Fruit fly (Drosophila melanogaster) whole organism, embryonic: ENCODE results near the gene Lamtor3.

ENCODE experiments used
- ATbp ChIP-seq: fragments of 200-800 bp; sonication (Bioruptor generic); optimal IDR thresholded peaks from 2 replicates; lab custom pipeline; 2017; ENCODE audit warnings: missing biosample characterization, mild to moderate bottlenecking, missing genetic modification characterization, missing genetic modification reagents
- Antp ChIP-seq: fragments of 200-800 bp; sonication (Bioruptor generic); optimal IDR thresholded peaks from 3 replicates; lab custom pipeline; 2016; ENCODE audit warnings: missing biosample characterization, missing genetic modification characterization
- Blimp-1 ChIP-seq: fragments of 200-800 bp; sonication (Bioruptor generic); optimal IDR thresholded peaks from 3 replicates; lab custom pipeline; 2018; ENCODE audit warnings: missing biosample characterization, missing genetic modification characterization, mild to moderate bottlenecking, moderate library complexity, missing genetic modification reagents
- CG10274 ChIP-seq: fragments of 200-800 bp; sonication (Bioruptor generic); optimal IDR thresholded peaks from 3 replicates; lab custom pipeline; 2017; ENCODE audit warnings: missing biosample characterization, mild to moderate bottlenecking, missing genetic modification characterization
- CG10959 ChIP-seq: fragments of 200-800 bp; sonication (Bioruptor generic); IDR thresholded peaks from 2 replicates; pipeline ENCODE4 v1.3.6; 2022; ENCODE audit warnings: missing biosample characterization, missing genetic modification characterization
- CG12219 ChIP-seq: fragments of 200-800 bp; sonication (Bioruptor generic); optimal IDR thresholded peaks from 3 replicates; lab custom pipeline; 2018; ENCODE audit warnings: missing biosample characterization, mild to moderate bottlenecking, missing genetic modification characterization
- CG16813 ChIP-seq: fragments of 200-800 bp; sonication (Bioruptor generic); IDR thresholded peaks from 3 replicates; pipeline ENCODE4 v1.3.6; 2022; ENCODE audit warnings: missing biosample characterization, missing genetic modification characterization; ENCODE audit not compliant: partially characterized antibody
- CG17385 ChIP-seq: fragments of 200-800 bp; sonication (Bioruptor generic); optimal IDR thresholded peaks from 3 replicates; lab custom pipeline; 2018; ENCODE audit warnings: missing biosample characterization, mild to moderate bottlenecking, missing genetic modification characterization
- CG17568 ChIP-seq: fragments of 200-800 bp; sonication (Bioruptor generic); optimal IDR thresholded peaks from 2 replicates; lab custom pipeline; 2018; ENCODE audit warnings: missing biosample characterization, mild to moderate bottlenecking, missing genetic modification characterization, moderate library complexity
- CG32767 ChIP-seq: fragments of 200-800 bp; sonication (Bioruptor generic); IDR thresholded peaks from 2 replicates; pipeline ENCODE4 v1.3.6; 2022; ENCODE audit warnings: missing biosample characterization, missing genetic modification characterization
- CG7556 ChIP-seq: fragments of 200-800 bp; sonication (Bioruptor generic); optimal IDR thresholded peaks from 2 replicates; lab custom pipeline; 2017; ENCODE audit warnings: missing biosample characterization, mild to moderate bottlenecking, missing genetic modification characterization
- CG7928 ChIP-seq: fragments of 200-800 bp; sonication (Bioruptor generic); optimal IDR thresholded peaks from 2 replicates; lab custom pipeline; 2017; ENCODE audit warnings: missing biosample characterization, mild to moderate bottlenecking, missing genetic modification characterization
- CG8089 ChIP-seq: fragments of 200-800 bp; sonication (Bioruptor generic); optimal IDR thresholded peaks from 3 replicates; lab custom pipeline; 2016; ENCODE audit warnings: missing biosample characterization, missing genetic modification characterization
- CG8944 ChIP-seq: fragments of 200-800 bp; sonication (Bioruptor generic); optimal IDR thresholded peaks from 3 replicates; lab custom pipeline; 2016; ENCODE audit warnings: missing biosample characterization, missing genetic modification characterization
- CG9797 ChIP-seq: fragments of 200-800 bp; sonication (Bioruptor generic); optimal IDR thresholded peaks from 3 replicates; lab custom pipeline; 2018; ENCODE audit warnings: missing biosample characterization, mild to moderate bottlenecking, missing genetic modification characterization
- CTCF ChIP-seq: fragments of 200-800 bp; sonication (Bioruptor generic); optimal IDR thresholded peaks from 2 replicates; lab custom pipeline; 2017; ENCODE audit warnings: missing biosample characterization, mild to moderate bottlenecking, missing genetic modification characterization, moderate library complexity
- CkIIα-i1 ChIP-seq: fragments of 200-800 bp; sonication (Bioruptor generic); IDR thresholded peaks from 2 replicates; pipeline ENCODE4 v1.3.6; 2022; ENCODE audit warnings: missing biosample characterization, missing genetic modification characterization
- D19A ChIP-seq: fragments of 200-800 bp; optimal IDR thresholded peaks from 3 replicates; lab custom pipeline; 2019; ENCODE audit warnings: missing biosample characterization, mild to moderate bottlenecking, missing genetic modification characterization, moderate library complexity
- Dref ChIP-seq: fragments of 200-800 bp; sonication (Bioruptor generic); IDR thresholded peaks from 2 replicates; pipeline ENCODE4 v1.3.6; 2022; ENCODE audit warnings: missing biosample characterization, missing genetic modification characterization
- H2.0 ChIP-seq: fragments of 200-800 bp; sonication (Bioruptor generic); IDR thresholded peaks from 2 replicates; pipeline ENCODE4 v1.3.6; 2022; ENCODE audit warnings: missing biosample characterization, missing genetic modification characterization
- Lhr ChIP-seq: fragments of 200-800 bp; sonication (Bioruptor generic); optimal IDR thresholded peaks from 3 replicates; lab custom pipeline; 2017; ENCODE audit warnings: mild to moderate bottlenecking, missing biosample characterization, missing genetic modification reagents, missing genetic modification characterization
- Mad ChIP-seq: fragments of 200-800 bp; sonication (Bioruptor generic); optimal IDR thresholded peaks from 2 replicates; lab custom pipeline; 2016; ENCODE audit warnings: missing biosample characterization, missing genetic modification characterization
- Mes4 ChIP-seq: fragments of 200-800 bp; sonication (Bioruptor generic); optimal IDR thresholded peaks from 2 replicates; lab custom pipeline; 2016; ENCODE audit warnings: missing biosample characterization, missing genetic modification characterization
- Rx ChIP-seq: fragments of 200-800 bp; sonication (Bioruptor generic); IDR thresholded peaks from 2 replicates; pipeline ENCODE4 v1.3.6; 2022; ENCODE audit warnings: missing biosample characterization, missing genetic modification characterization
- Trl ChIP-seq, 3 experiments: fragments of >200 bp in 2 of 3; fragments of 200-800 bp in 1 of 3; sonication (Bioruptor generic) in 1 of 3; optimal IDR thresholded peaks; 2 replicates in 1 of 3; 3 replicates in 2 of 3; lab custom pipeline; 2016 to 2017; ENCODE audit warnings: missing biosample characterization in 1 of 3, missing genetic modification characterization in 1 of 3
- al ChIP-seq: fragments of 200-800 bp; sonication (Bioruptor generic); IDR thresholded peaks from 2 replicates; pipeline ENCODE4 v1.3.6; 2022; ENCODE audit warnings: missing biosample characterization, missing genetic modification characterization
- bigmax ChIP-seq: fragments of 200-800 bp; sonication (Bioruptor generic); optimal IDR thresholded peaks from 2 replicates; lab custom pipeline; 2018; ENCODE audit warnings: missing biosample characterization, mild to moderate bottlenecking, missing genetic modification characterization
- btn ChIP-seq: fragments of 200-800 bp; sonication (Bioruptor generic); optimal IDR thresholded peaks from 2 replicates; lab custom pipeline; 2016; ENCODE audit warnings: missing biosample characterization, missing genetic modification characterization
- cas ChIP-seq: fragments of 200-800 bp; sonication (Bioruptor generic); IDR thresholded peaks from 2 replicates; pipeline ENCODE4 v1.3.6; 2022; ENCODE audit warnings: missing biosample characterization, missing genetic modification characterization
- chinmo ChIP-seq: fragments of 200-800 bp; sonication (Bioruptor generic); IDR thresholded peaks from 4 replicates; pipeline ENCODE4 v1.3.6; 2022; ENCODE audit warnings: missing biosample characterization, missing genetic modification characterization; ENCODE audit not compliant: partially characterized antibody
- chn ChIP-seq: fragments of 200-800 bp; sonication (Bioruptor generic); optimal IDR thresholded peaks from 2 replicates; lab custom pipeline; 2016; ENCODE audit warnings: missing biosample characterization, missing genetic modification characterization
- crc ChIP-seq: fragments of 200-800 bp; sonication (Bioruptor generic); optimal IDR thresholded peaks from 2 replicates; lab custom pipeline; 2016; ENCODE audit warnings: missing biosample characterization, missing genetic modification characterization
- crp ChIP-seq, 2 experiments: fragments of 200-800 bp; sonication (Bioruptor generic); optimal IDR thresholded peaks; 2 replicates in 1 of 2; 3 replicates in 1 of 2; lab custom pipeline; 2017; ENCODE audit warnings: missing biosample characterization in 2 of 2, missing genetic modification characterization in 2 of 2, mild to moderate bottlenecking in 1 of 2, moderate library complexity in 1 of 2
- da ChIP-seq: fragments of 200-800 bp; sonication (Bioruptor generic); optimal IDR thresholded peaks from 2 replicates; lab custom pipeline; 2016; ENCODE audit warnings: missing biosample characterization, missing genetic modification characterization
- ewg ChIP-seq: fragments of 200-800 bp; sonication (Bioruptor generic); optimal IDR thresholded peaks from 3 replicates; lab custom pipeline; 2017; ENCODE audit warnings: mild to moderate bottlenecking, missing biosample characterization, missing genetic modification reagents, missing genetic modification characterization
- fu2 ChIP-seq: fragments of 200-800 bp; sonication (Bioruptor generic); optimal IDR thresholded peaks from 2 replicates; lab custom pipeline; 2016; ENCODE audit warnings: missing biosample characterization, missing genetic modification characterization
- her ChIP-seq: fragments of 200-800 bp; sonication (Bioruptor generic); optimal IDR thresholded peaks from 2 replicates; lab custom pipeline; 2016; ENCODE audit warnings: missing biosample characterization, missing genetic modification characterization
- inv ChIP-seq: fragments of 200-800 bp; sonication (Bioruptor generic); IDR thresholded peaks from 2 replicates; pipeline ENCODE4 v1.3.6; 2022; ENCODE audit warnings: missing biosample characterization, missing genetic modification characterization; ENCODE audit not compliant: partially characterized antibody
- maf-S ChIP-seq: fragments of 200-800 bp; sonication (Bioruptor generic); optimal IDR thresholded peaks from 2 replicates; lab custom pipeline; 2016; ENCODE audit warnings: missing biosample characterization, missing genetic modification characterization
- nmo ChIP-seq: fragments of 200-800 bp; sonication (Bioruptor generic); optimal IDR thresholded peaks from 2 replicates; lab custom pipeline; 2018; ENCODE audit warnings: missing biosample characterization, mild to moderate bottlenecking, missing genetic modification characterization, moderate library complexity
- onecut ChIP-seq: fragments of 200-800 bp; sonication (Bioruptor generic); IDR thresholded peaks from 2 replicates; pipeline ENCODE4 v1.3.6; 2022; ENCODE audit warnings: missing biosample characterization, missing genetic modification characterization
- otp ChIP-seq: fragments of 200-800 bp; sonication (Bioruptor generic); IDR thresholded peaks from 3 replicates; pipeline ENCODE4, ENCODE4 v1.3.6; 2022; ENCODE audit warnings: missing biosample characterization, missing genetic modification characterization
- pfk ChIP-seq: fragments of 200-800 bp; sonication (Bioruptor generic); optimal IDR thresholded peaks from 2 replicates; lab custom pipeline; 2018; ENCODE audit warnings: missing biosample characterization, mild to moderate bottlenecking, missing genetic modification characterization, moderate library complexity
- pho ChIP-seq: fragments of 200-800 bp; sonication (Bioruptor generic); optimal IDR thresholded peaks from 2 replicates; lab custom pipeline; 2016; ENCODE audit warnings: missing biosample characterization, missing genetic modification characterization
- run ChIP-seq: fragments of 200-800 bp; sonication (Bioruptor generic); optimal IDR thresholded peaks from 3 replicates; lab custom pipeline; 2018; ENCODE audit warnings: missing biosample characterization, mild to moderate bottlenecking, missing genetic modification characterization
- sc ChIP-seq, 3 experiments: fragments of >200 bp in 2 of 3; fragments of 200-800 bp in 1 of 3; sonication (Bioruptor generic) in 1 of 3; optimal IDR thresholded peaks; 2 replicates in 2 of 3; 3 replicates in 1 of 3; lab custom pipeline; 2017; ENCODE audit warnings: mild to moderate bottlenecking in 1 of 3, missing biosample characterization in 1 of 3, missing genetic modification characterization in 1 of 3, missing genetic modification reagents in 1 of 3
- sd ChIP-seq: fragments of 200-800 bp; sonication (Bioruptor generic); optimal IDR thresholded peaks from 3 replicates; lab custom pipeline; 2018; ENCODE audit warnings: missing biosample characterization, mild to moderate bottlenecking, missing genetic modification characterization, moderate library complexity
- tgo ChIP-seq: fragments of 200-800 bp; sonication (Bioruptor generic); IDR thresholded peaks from 3 replicates; pipeline ENCODE4 v1.3.6; 2022; ENCODE audit warnings: missing biosample characterization, missing genetic modification characterization

Gene Lamtor3

DNA sequence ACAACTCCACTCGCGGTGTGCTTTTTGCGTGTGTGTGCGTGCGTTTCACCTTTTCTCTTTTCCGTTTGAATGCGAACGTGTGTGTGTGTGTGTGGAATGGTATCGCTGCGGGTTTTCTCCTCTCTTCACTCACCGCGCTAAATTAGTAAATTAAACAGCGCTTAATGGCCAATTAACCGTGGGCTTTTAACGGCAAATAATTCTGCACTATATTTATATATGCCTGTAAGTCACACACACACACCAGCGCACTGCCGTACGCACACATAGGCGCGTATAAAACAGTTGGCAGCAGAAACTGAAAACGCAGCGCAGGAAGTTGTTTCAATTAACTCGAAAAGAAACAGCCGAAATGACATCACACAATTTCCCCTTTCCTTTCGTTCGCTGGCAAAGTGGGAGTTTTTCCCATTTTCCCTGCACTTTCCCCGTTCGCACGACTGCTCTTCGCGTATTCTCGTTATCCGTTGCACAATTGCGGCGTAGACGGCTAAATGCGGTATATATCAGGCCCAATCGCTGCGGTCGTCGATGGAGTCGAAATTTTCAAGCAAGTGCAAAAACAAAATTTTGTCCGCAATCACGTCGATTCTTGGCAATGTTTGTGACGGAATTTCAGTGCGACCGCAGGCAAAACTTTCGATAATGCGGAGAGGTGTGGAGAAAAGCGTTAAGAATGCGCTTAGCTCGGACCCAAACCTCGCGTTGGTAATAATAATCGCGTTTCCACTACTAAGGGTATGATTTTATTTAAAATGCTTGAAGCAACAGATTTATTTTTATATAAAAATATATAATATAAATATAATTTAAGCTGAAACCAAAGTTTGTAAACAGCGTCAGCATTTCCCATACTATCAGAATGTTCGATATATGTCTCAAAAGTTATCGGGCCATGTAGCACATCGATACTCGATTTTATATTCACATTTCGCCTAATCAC lies 8.2 kb upstream of the Lamtor3 start, which contains the start of gene BicD (continued):
- TF ChIP-seq pfk (GFP tag; lab: Kevin White, UChicago) (no peak), tgo (GFP tag; lab: Robert Waterston, UW) (no peak), Mes4 (no peak), da (GFP tag; lab: Kevin White, UChicago) (no peak), Antp (no peak), chinmo (GFP tag; lab: Robert Waterston, UW) (0 out of 4 replicates have a peak, but pooled peaks have one; percentile 62), onecut (GFP tag; lab: Robert Waterston, UW) (0 out of 2 replicates have a peak, but pooled peaks have one; percentile 4), maf-S (GFP tag; lab: Kevin White, UChicago) (no peak), CG17568 (GFP tag; lab: Kevin White, UChicago) (no peak), inv (peak; percentile 54), CTCF (GFP tag; lab: Kevin White, UChicago) (peak; percentile 54), Trl (optimal IDR thresholded peaks at IDR 0.05; lab: Kevin White, UChicago) (peak in 1 of 2 experiments; percentile 17), Trl (GFP tag; optimal IDR thresholded peaks at IDR 0.05; lab: Kevin White, UChicago) (no peak), CkIIα-i1 (GFP tag; lab: Robert Waterston, UW) (no peak), bigmax (GFP tag; lab: Kevin White, UChicago) (no peak), CG10959 (GFP tag; lab: Robert Waterston, UW) (no peak), CG16813 (GFP tag; lab: Robert Waterston, UW) (peak; percentile 66), her (no peak), btn (GFP tag; lab: Kevin White, UChicago) (no peak), chn (no peak), al (GFP tag; lab: Robert Waterston, UW) (no peak), Blimp-1 (GFP tag; lab: Kevin White, UChicago) (peak; percentile 2), Dref (GFP tag; lab: Robert Waterston, UW) (peak; percentile 77), CG7928 (GFP tag; lab: Kevin White, UChicago) (peak; percentile 11), ATbp (no peak), run (tag; lab: Kevin White, UChicago) (peak; percentile 12), CG10274 (GFP tag; lab: Kevin White, UChicago) (no peak), sc (optimal IDR thresholded peaks at IDR 0.05; lab: Kevin White, UChicago) (no peak), sc (GFP tag; optimal IDR thresholded peaks at IDR 0.05; lab: Kevin White, UChicago) (no peak), pho (no peak), crc (no peak), CG12219 (GFP tag; lab: Kevin White, UChicago) (no peak), nmo (GFP tag; lab: Kevin White, UChicago) (peak; percentile 89), otp (GFP tag; lab: Robert Waterston, UW) (no peak), Rx (no peak), H2.0 (GFP tag; lab: Robert Waterston, UW) (no peak), CG8944 (no peak), crp (GFP tag; optimal IDR thresholded peaks at IDR 0.05; lab: Kevin White, UChicago) (peak in 1 of 2 experiments; percentile 13), Lhr (peak; percentile 72), CG9797 (GFP tag; lab: Kevin White, UChicago) (peak; percentile 80), CG7556 (GFP tag; lab: Kevin White, UChicago) (no peak), cas (GFP tag; lab: Robert Waterston, UW) (no peak), Mad (GFP tag; lab: Kevin White, UChicago) (no peak), CG32767 (GFP tag; lab: Robert Waterston, UW) (no peak), D19A (tag; lab: Kevin White, UChicago) (no peak), CG17385 (GFP tag; lab: Kevin White, UChicago) (peak; percentile 29), ewg (GFP tag; lab: Kevin White, UChicago) (no peak), sd (tag; lab: Kevin White, UChicago) (peak; percentile 98), fu2 (GFP tag; lab: Kevin White, UChicago) (no peak), CG8089 (GFP tag; lab: Kevin White, UChicago) (no peak)
